Worm (Caenorhabditis elegans) whole organism, L1 larva: ENCODE measurements around the gene K06A9.2.

Experiments used
- blmp-1 ChIP-seq: fragments of 150-350 bp; optimal IDR thresholded peaks from 2 replicates; lab custom pipeline; 2014; ENCODE audit warnings: missing biosample characterization, missing genetic modification characterization
- ceh-63 ChIP-seq: fragments of 200-800 bp; sonication (Bioruptor generic); optimal IDR thresholded peaks from 2 replicates; lab custom pipeline; 2018; ENCODE audit warnings: mild to moderate bottlenecking, missing genetic modification characterization, missing compliant biosample characterization
- ceh-82 ChIP-seq, 3 experiments: fragments of 150-350 bp in 1 of 3; sonication (generic microtip) in 2 of 3; optimal IDR thresholded peaks; 2 replicates each; lab custom pipeline; 2014 to 2017; ENCODE audit warnings: missing biosample characterization in 3 of 3, missing genetic modification characterization in 3 of 3
- ceh-88 ChIP-seq: fragments of 200-800 bp; sonication (Bioruptor generic); IDR thresholded peaks from 2 replicates; pipeline ENCODE4 v1.3.6; 2022; ENCODE audit warnings: missing genetic modification characterization, missing compliant biosample characterization
- ceh-90 ChIP-seq: sonication (generic microtip); optimal IDR thresholded peaks from 2 replicates; lab custom pipeline; 2016; ENCODE audit warnings: missing genetic modification characterization, missing compliant biosample characterization
- dpl-1 ChIP-seq, 3 experiments: fragments of 150-350 bp in 2 of 3; sonication (generic microtip) in 1 of 3; optimal IDR thresholded peaks; 2 replicates each; lab custom pipeline; 2014 to 2017; ENCODE audit warnings: missing biosample characterization in 3 of 3, missing genetic modification characterization in 3 of 3, missing genetic modification reagents in 3 of 3
- efl-1 ChIP-seq, 4 experiments: fragments of 150-350 bp; optimal IDR thresholded peaks in 3 of 4; peaks in 1 of 4; 1 replicate in 1 of 4; 2 replicates in 3 of 4; lab custom pipeline; 2014; ENCODE audit warnings: missing biosample characterization in 2 of 4, missing genetic modification characterization in 2 of 4, missing genetic modification reagents in 2 of 4
- efl-3 ChIP-seq: fragments of 200-800 bp; sonication (Bioruptor generic); optimal IDR thresholded peaks from 2 replicates; lab custom pipeline; 2018; ENCODE audit warnings: mild to moderate bottlenecking, missing genetic modification characterization, missing compliant biosample characterization
- egl-27 ChIP-seq, 2 experiments: fragments of 150-350 bp in 1 of 2; sonication (generic microtip); optimal IDR thresholded peaks; 3 replicates each; lab custom pipeline; 2017 to 2018; ENCODE audit warnings: missing biosample characterization in 2 of 2, missing genetic modification characterization in 2 of 2, missing genetic modification reagents in 2 of 2
- elt-3 ChIP-seq, 6 experiments: fragments of 150-350 bp in 1 of 6; sonication (generic microtip); optimal IDR thresholded peaks; 2 replicates each; lab custom pipeline; 2017 to 2018; ENCODE audit warnings: missing biosample characterization in 6 of 6, missing genetic modification characterization in 6 of 6, inconsistent platforms in 1 of 6
- hlh-4 ChIP-seq: sonication (generic microtip); optimal IDR thresholded peaks from 2 replicates; lab custom pipeline; 2016; ENCODE audit warnings: mild to moderate bottlenecking, missing genetic modification characterization, missing compliant biosample characterization
- lin-14 ChIP-seq: fragments of 200-800 bp; sonication (Bioruptor generic); optimal IDR thresholded peaks from 2 replicates; lab custom pipeline; 2018; ENCODE audit warnings: mild to moderate bottlenecking, missing genetic modification characterization, moderate library complexity, missing compliant biosample characterization
- lin-15B ChIP-seq: fragments of 150-350 bp; sonication (generic microtip); optimal IDR thresholded peaks from 3 replicates; lab custom pipeline; 2014; ENCODE audit warnings: missing biosample characterization, missing genetic modification characterization
- lin-35 ChIP-seq, 2 experiments: fragments of 150-350 bp; optimal IDR thresholded peaks; 2 replicates each; lab custom pipeline; 2014; ENCODE audit warnings: missing biosample characterization in 2 of 2, missing genetic modification characterization in 2 of 2, missing genetic modification reagents in 2 of 2
- mdl-1 ChIP-seq, 2 experiments: fragments of 150-350 bp; optimal IDR thresholded peaks; 2 replicates each; lab custom pipeline; 2014 to 2017; ENCODE audit warnings: missing biosample characterization in 2 of 2, missing genetic modification characterization in 2 of 2, inconsistent platforms in 1 of 2
- mef-2 ChIP-seq: fragments of 150-350 bp; optimal IDR thresholded peaks from 2 replicates; lab custom pipeline; 2014; ENCODE audit warnings: missing biosample characterization, missing genetic modification characterization
- mep-1 ChIP-seq: fragments of 150-350 bp; optimal IDR thresholded peaks from 2 replicates; lab custom pipeline; 2014; ENCODE audit warnings: missing biosample characterization, missing genetic modification characterization
- nhr-19 ChIP-seq: fragments of 200-800 bp; sonication (Bioruptor generic); conservative IDR thresholded peaks from 2 replicates; pipeline ENCODE4 v1.3.6; 2022; ENCODE audit warnings: missing genetic modification characterization, missing compliant biosample characterization
- nhr-20 ChIP-seq: sonication (generic microtip); optimal IDR thresholded peaks from 2 replicates; lab custom pipeline; 2016; ENCODE audit warnings: mild to moderate bottlenecking, missing genetic modification characterization, missing compliant biosample characterization
- nhr-71 ChIP-seq: sonication (generic microtip); optimal IDR thresholded peaks from 2 replicates; lab custom pipeline; 2016; ENCODE audit warnings: mild to moderate bottlenecking, missing genetic modification characterization, moderate library complexity, missing compliant biosample characterization
- nhr-76 ChIP-seq: sonication (generic microtip); optimal IDR thresholded peaks from 2 replicates; lab custom pipeline; 2017; ENCODE audit warnings: missing biosample characterization, missing genetic modification characterization
- nhr-77 ChIP-seq: fragments of 150-350 bp; optimal IDR thresholded peaks from 2 replicates; lab custom pipeline; 2014; ENCODE audit warnings: missing biosample characterization, missing genetic modification characterization
- rnt-1 ChIP-seq: sonication (generic microtip); optimal IDR thresholded peaks from 2 replicates; lab custom pipeline; 2016; ENCODE audit warnings: mild to moderate bottlenecking, missing genetic modification characterization, moderate library complexity, missing compliant biosample characterization
- skn-1 ChIP-seq: fragments of 150-350 bp; optimal IDR thresholded peaks from 2 replicates; lab custom pipeline; 2014; ENCODE audit warnings: missing biosample characterization, missing genetic modification characterization
- snpc-4 ChIP-seq: fragments of 150-350 bp; optimal IDR thresholded peaks from 2 replicates; lab custom pipeline; 2014; ENCODE audit warnings: missing biosample characterization, missing genetic modification characterization
- sox-4 ChIP-seq: sonication (generic microtip); optimal IDR thresholded peaks from 2 replicates; lab custom pipeline; 2016; ENCODE audit warnings: missing genetic modification characterization, missing compliant biosample characterization
- tbx-2 ChIP-seq: sonication (generic microtip); optimal IDR thresholded peaks from 2 replicates; lab custom pipeline; 2016; ENCODE audit warnings: missing genetic modification characterization, missing compliant biosample characterization
- unc-30 ChIP-seq: sonication (generic microtip); optimal IDR thresholded peaks from 2 replicates; lab custom pipeline; 2017; ENCODE audit warnings: missing biosample characterization, missing genetic modification characterization
- unc-86 ChIP-seq: sonication (generic microtip); optimal IDR thresholded peaks from 2 replicates; lab custom pipeline; 2016; ENCODE audit warnings: missing genetic modification characterization, missing compliant biosample characterization
- xbp-1 ChIP-seq: sonication (generic microtip); optimal IDR thresholded peaks from 2 replicates; lab custom pipeline; 2016; ENCODE audit warnings: missing genetic modification characterization, missing compliant biosample characterization
- zip-4 ChIP-seq: fragments of 200-800 bp; sonication (Bioruptor generic); optimal IDR thresholded peaks from 2 replicates; lab custom pipeline; 2018; ENCODE audit warnings: mild to moderate bottlenecking, missing genetic modification characterization, moderate library complexity, missing compliant biosample characterization
- ztf-11 ChIP-seq, 2 experiments: sonication (generic microtip); optimal IDR thresholded peaks; 2 replicates each; lab custom pipeline; 2016 to 2017; ENCODE audit warnings: missing genetic modification characterization in 2 of 2, missing biosample characterization in 1 of 2, missing compliant biosample characterization in 1 of 2

K06A9.2 gene

ce11 chrX:1527338-1527737, 8.8 kb upstream of the K06A9.2 start (continued):
- TF ChIP-seq elt-3 (tag; optimal IDR thresholded peaks at IDR 0.05; lab: Kevin White, UChicago): peak in 2 of 6 experiments; percentile 38 to 56
- TF ChIP-seq nhr-20 (tag; lab: Kevin White, UChicago): peak; percentile 76
- peak; percentile 69 for TF ChIP-seq blmp-1
- peak; percentile 24 for TF ChIP-seq rnt-1 (tag; lab: Kevin White, UChicago)
- TF ChIP-seq unc-30: no peak
- TF ChIP-seq lin-35 (GFP tag; optimal IDR thresholded peaks at IDR 0.05; lab: Kevin White, UChicago): peak in 1 of 2 experiments; percentile 45
- TF ChIP-seq ceh-63 (GFP tag; lab: Kevin White, UChicago): no peak
- TF ChIP-seq mdl-1 (tag; optimal IDR thresholded peaks at IDR 0.05; lab: Kevin White, UChicago): peak in 1 of 2 experiments; percentile 48
- TF ChIP-seq, all 84 proteins: peak for 20

ce11 chrX:1528107-1528506, 8.1 kb upstream of the K06A9.2 start:
- TF ChIP-seq ceh-63 (GFP tag; lab: Kevin White, UChicago): no peak
- peak; percentile 68 for TF ChIP-seq zip-4 (GFP tag; lab: Kevin White, UChicago)
- TF ChIP-seq skn-1 (tag; lab: Kevin White, UChicago): peak; percentile 42

ce11 chrX:1529013-1529412, 7.2 kb upstream of the K06A9.2 start:
- TF ChIP-seq rnt-1 (tag; lab: Kevin White, UChicago): peak; percentile 47
- no peak for TF ChIP-seq mef-2 (tag; lab: Kevin White, UChicago)
- TF ChIP-seq xbp-1 (tag; lab: Kevin White, UChicago): no peak
- peak; percentile 12 for TF ChIP-seq skn-1 (tag; lab: Kevin White, UChicago)
- no peak for TF ChIP-seq ceh-82 (tag; optimal IDR thresholded peaks at IDR 0.05; lab: Kevin White, UChicago)
- no peak for TF ChIP-seq sox-4 (tag; lab: Kevin White, UChicago)
- no peak for TF ChIP-seq nhr-77 (tag; lab: Kevin White, UChicago)
- TF ChIP-seq nhr-71 (tag; lab: Kevin White, UChicago): peak; percentile 8
- TF ChIP-seq nhr-20 (tag; lab: Kevin White, UChicago): no peak
- no peak for TF ChIP-seq efl-1 (optimal IDR thresholded peaks at IDR 0.05; lab: Kevin White, UChicago)
- TF ChIP-seq efl-1 (GFP tag; optimal IDR thresholded peaks at IDR 0.05 in 1 of 2; lab: Kevin White, UChicago): peak in 1 of 2 experiments; percentile 60
- TF ChIP-seq ceh-90 (tag; lab: Kevin White, UChicago): no peak
- peak; percentile 81 for TF ChIP-seq lin-14 (GFP tag; lab: Kevin White, UChicago)
- no peak for TF ChIP-seq efl-3 (GFP tag; lab: Kevin White, UChicago)
- TF ChIP-seq unc-86 (tag; lab: Kevin White, UChicago): no peak
- TF ChIP-seq nhr-19 (GFP tag; lab: Robert Waterston, UW): 0 out of 2 replicates have a peak, but pooled peaks have one; percentile 25
- TF ChIP-seq lin-15B: no peak
- no peak for TF ChIP-seq ceh-88 (GFP tag; lab: Robert Waterston, UW)

- TF ChIP-seq ztf-11 (tag; optimal IDR thresholded peaks at IDR 0.05; lab: Kevin White, UChicago): no peak
- no peak for TF ChIP-seq tbx-2
- no peak for TF ChIP-seq egl-27 (tag; optimal IDR thresholded peaks at IDR 0.05; lab: Kevin White, UChicago)
- TF ChIP-seq blmp-1: no peak
- TF ChIP-seq nhr-76 (tag; lab: Kevin White, UChicago): no peak
- TF ChIP-seq sox-4 (tag; lab: Kevin White, UChicago): no peak
- no peak for TF ChIP-seq dpl-1 (GFP tag; optimal IDR thresholded peaks at IDR 0.05; lab: Kevin White, UChicago)
- TF ChIP-seq snpc-4 (tag; lab: Kevin White, UChicago): no peak
- no peak for TF ChIP-seq nhr-71 (tag; lab: Kevin White, UChicago)
- TF ChIP-seq hlh-4 (tag; lab: Kevin White, UChicago): no peak
Observed at ce11 chrX:1535261-1535660, 905 bp upstream of the K06A9.2 start, which contains the start of gene K06A9.3. Gene K06A9.3, minus strand, starts transcription at chrX:1535361.

- TF ChIP-seq efl-1 (optimal IDR thresholded peaks at IDR 0.05; lab: Kevin White, UChicago) (no peak), efl-1 (GFP tag; optimal IDR thresholded peaks at IDR 0.05 in 1 of 2; lab: Kevin White, UChicago) (peak in 1 of 2 experiments; percentile 10), mep-1 (no peak)
Observed at ce11 chrX:1538830-1539229, 2.7 kb downstream of the K06A9.2 start.
